Worm (Caenorhabditis elegans) whole organism, L3 larva: Measurements from ENCODE around the gene spe-41.

Experiments
- ceh-16 ChIP-seq: sonication (generic microtip); optimal IDR thresholded peaks from 2 replicates; lab custom pipeline; 2017; ENCODE audit warnings: missing biosample characterization, missing genetic modification characterization
- nhr-28 ChIP-seq: fragments of 150-350 bp; optimal IDR thresholded peaks from 2 replicates; lab custom pipeline; 2014; ENCODE audit warnings: missing biosample characterization, missing genetic modification characterization
- nhr-77 ChIP-seq: fragments of 150-350 bp; optimal IDR thresholded peaks from 2 replicates; lab custom pipeline; 2014; ENCODE audit warnings: missing biosample characterization, missing genetic modification characterization
- tbx-2 ChIP-seq: sonication (generic microtip); optimal IDR thresholded peaks from 2 replicates; lab custom pipeline; 2016; ENCODE audit warnings: mild to moderate bottlenecking, missing genetic modification characterization, missing compliant biosample characterization

- no peak for TF ChIP-seq nhr-28 (tag; lab: Kevin White, UChicago)
- no peak for TF ChIP-seq nhr-77 (tag; lab: Kevin White, UChicago)
- TF ChIP-seq tbx-2 (tag; lab: Kevin White, UChicago), result no peak
- TF ChIP-seq ceh-16 (tag; lab: Kevin White, UChicago), result no peak
Measured at ce11 chrIII:3471403-3472053, 27.5 kb upstream of the spe-41 start, which contains the start of gene rsu-1.
